Worm (Caenorhabditis elegans): ENCODE results near the gene B0334.4.

- no peak for TF ChIP-seq aly-2 (tag; optimal IDR thresholded peaks at IDR 0.05)
- TF ChIP-seq pqm-1 (tag; optimal IDR thresholded peaks at IDR 0.05) = no peak
- TF ChIP-seq dpl-1 (GFP tag; optimal IDR thresholded peaks at IDR 0.05) = no peak
- TF ChIP-seq ceh-88 (GFP tag; IDR thresholded peaks at IDR 0.05) = no peak
- no peak for TF ChIP-seq elt-3 (tag; optimal IDR thresholded peaks at IDR 0.05)
- no peak for TF ChIP-seq nhr-90 (tag; optimal IDR thresholded peaks at IDR 0.05; ENCODE audit: poor library complexity)
- TF ChIP-seq mef-2 (tag; optimal IDR thresholded peaks at IDR 0.05) = no peak
- no peak for TF ChIP-seq dsc-1 (tag; optimal IDR thresholded peaks at IDR 0.05)
- no peak for TF ChIP-seq skn-1 (tag; optimal IDR thresholded peaks at IDR 0.05)
- no peak for TF ChIP-seq nhr-84 (tag; optimal IDR thresholded peaks at IDR 0.05)
- no peak for TF ChIP-seq snpc-4 (tag; optimal IDR thresholded peaks at IDR 0.05)
These were observed 22.7 kb downstream of the B0334.4 start, which contains the start of gene B0334.10 for ce11 chrII:11518184-11518583.

Data from whole organism, L1 larva.